Fruit fly (Drosophila melanogaster) whole organism, embryonic: Measurements from ENCODE around the gene tth.

Source experiments
- CG10209 ChIP-seq: fragments of 200-800 bp; sonication (Bioruptor generic); optimal IDR thresholded peaks from 3 replicates; lab custom pipeline; 2017; ENCODE audit warnings: missing biosample characterization, mild to moderate bottlenecking, missing genetic modification characterization, missing genetic modification reagents
- CG10366 ChIP-seq: fragments of 200-800 bp; sonication (Bioruptor generic); IDR thresholded peaks from 2 replicates; pipeline ENCODE4 v1.3.6; 2022; ENCODE audit warnings: missing biosample characterization, missing genetic modification characterization
- CG10462 ChIP-seq: fragments of 200-800 bp; sonication (Bioruptor generic); optimal IDR thresholded peaks from 2 replicates; lab custom pipeline; 2016; ENCODE audit warnings: missing biosample characterization, missing genetic modification characterization
- CG10543 ChIP-seq: fragments of 200-800 bp; sonication (Bioruptor generic); optimal IDR thresholded peaks from 3 replicates; lab custom pipeline; 2017; ENCODE audit warnings: missing biosample characterization, mild to moderate bottlenecking, missing genetic modification characterization, moderate library complexity
- CG12104 ChIP-seq: fragments of 200-800 bp; sonication (Bioruptor generic); optimal IDR thresholded peaks from 3 replicates; lab custom pipeline; 2016; ENCODE audit warnings: missing biosample characterization, missing genetic modification characterization
- CG1233 ChIP-seq: fragments of 200-800 bp; sonication (Bioruptor generic); optimal IDR thresholded peaks from 4 replicates; lab custom pipeline; 2018; ENCODE audit warnings: missing biosample characterization, mild to moderate bottlenecking, missing genetic modification characterization
- CG15073 ChIP-seq: fragments of 200-800 bp; sonication (Bioruptor generic); optimal IDR thresholded peaks from 2 replicates; lab custom pipeline; 2016; ENCODE audit warnings: missing biosample characterization, missing genetic modification characterization
- CG15696 ChIP-seq: fragments of 200-800 bp; sonication (Bioruptor generic); optimal IDR thresholded peaks from 2 replicates; lab custom pipeline; 2019; ENCODE audit warnings: missing biosample characterization, mild to moderate bottlenecking, missing genetic modification characterization, moderate library complexity
- CG1602 ChIP-seq: fragments of 200-800 bp; sonication (Bioruptor generic); optimal IDR thresholded peaks from 3 replicates; lab custom pipeline; 2016; ENCODE audit warnings: missing biosample characterization, missing genetic modification characterization
- CG1603 ChIP-seq: fragments of 200-800 bp; sonication (Bioruptor generic); optimal IDR thresholded peaks from 2 replicates; lab custom pipeline; 2019; ENCODE audit warnings: missing biosample characterization, mild to moderate bottlenecking, missing genetic modification characterization, moderate library complexity
- CG16813 ChIP-seq: fragments of 200-800 bp; sonication (Bioruptor generic); IDR thresholded peaks from 3 replicates; pipeline ENCODE4 v1.3.6; 2022; ENCODE audit warnings: missing biosample characterization, missing genetic modification characterization; ENCODE audit not compliant: partially characterized antibody
- CG16815 ChIP-seq: fragments of 200-800 bp; sonication (Bioruptor generic); optimal IDR thresholded peaks from 3 replicates; lab custom pipeline; 2017; ENCODE audit warnings: missing biosample characterization, mild to moderate bottlenecking, missing genetic modification characterization
- CG17568 ChIP-seq: fragments of 200-800 bp; sonication (Bioruptor generic); optimal IDR thresholded peaks from 2 replicates; lab custom pipeline; 2018; ENCODE audit warnings: missing biosample characterization, mild to moderate bottlenecking, missing genetic modification characterization, moderate library complexity
- CG18011 ChIP-seq: fragments of 200-800 bp; sonication (Bioruptor generic); optimal IDR thresholded peaks from 2 replicates; lab custom pipeline; 2017; ENCODE audit warnings: missing biosample characterization, missing genetic modification characterization, mild to moderate bottlenecking, moderate library complexity, missing genotype
- CG2199 ChIP-seq: fragments of 200-800 bp; sonication (Bioruptor generic); IDR thresholded peaks from 3 replicates; pipeline ENCODE4 v1.3.6; 2022; ENCODE audit warnings: missing biosample characterization, missing genetic modification characterization
- CG2678 ChIP-seq: fragments of 200-800 bp; sonication (Bioruptor generic); optimal IDR thresholded peaks from 3 replicates; lab custom pipeline; 2019; ENCODE audit warnings: missing biosample characterization, mild to moderate bottlenecking, missing genetic modification characterization, moderate library complexity
- CG30020 ChIP-seq: fragments of 200-800 bp; optimal IDR thresholded peaks from 2 replicates; lab custom pipeline; 2019; ENCODE audit warnings: missing biosample characterization, mild to moderate bottlenecking, missing genetic modification characterization, moderate library complexity
- CG32772 ChIP-seq: fragments of 200-800 bp; sonication (Bioruptor generic); IDR thresholded peaks from 2 replicates; pipeline ENCODE4 v1.3.6; 2022; ENCODE audit warnings: missing biosample characterization, missing genetic modification characterization
- CG34224 ChIP-seq: fragments of 200-800 bp; sonication (Bioruptor generic); IDR thresholded peaks from 3 replicates; pipeline ENCODE4 v1.3.6; 2022; ENCODE audit warnings: missing biosample characterization, missing genetic modification characterization; ENCODE audit not compliant: partially characterized antibody
- CG5245 ChIP-seq: fragments of 200-800 bp; sonication (Bioruptor generic); optimal IDR thresholded peaks from 3 replicates; lab custom pipeline; 2016; ENCODE audit warnings: missing biosample characterization, missing genetic modification characterization
- CG6854 ChIP-seq: fragments of 200-800 bp; sonication (Bioruptor generic); optimal IDR thresholded peaks from 3 replicates; lab custom pipeline; 2017; ENCODE audit warnings: missing biosample characterization, mild to moderate bottlenecking, missing genetic modification characterization
- CG7271 ChIP-seq: fragments of 200-800 bp; sonication (Bioruptor generic); optimal IDR thresholded peaks from 2 replicates; lab custom pipeline; 2018; ENCODE audit warnings: missing biosample characterization, mild to moderate bottlenecking, missing genetic modification characterization, moderate library complexity
- CG7556 ChIP-seq: fragments of 200-800 bp; sonication (Bioruptor generic); optimal IDR thresholded peaks from 2 replicates; lab custom pipeline; 2017; ENCODE audit warnings: missing biosample characterization, mild to moderate bottlenecking, missing genetic modification characterization
- CG7839 ChIP-seq: fragments of 200-800 bp; sonication (Bioruptor generic); optimal IDR thresholded peaks from 3 replicates; lab custom pipeline; 2018; ENCODE audit warnings: missing biosample characterization, mild to moderate bottlenecking, missing genetic modification characterization, moderate library complexity
- CG7963 ChIP-seq: fragments of 200-800 bp; sonication (Bioruptor generic); IDR thresholded peaks from 3 replicates; pipeline ENCODE4 v1.3.6; 2022; ENCODE audit warnings: missing biosample characterization, missing genetic modification characterization; ENCODE audit not compliant: partially characterized antibody
- Chrac-16 ChIP-seq: fragments of 200-800 bp; sonication (Bioruptor generic); optimal IDR thresholded peaks from 3 replicates; lab custom pipeline; 2016; ENCODE audit warnings: missing biosample characterization, missing genetic modification characterization
- D19A ChIP-seq: fragments of 200-800 bp; optimal IDR thresholded peaks from 3 replicates; lab custom pipeline; 2019; ENCODE audit warnings: missing biosample characterization, mild to moderate bottlenecking, missing genetic modification characterization, moderate library complexity
- Ets97D ChIP-seq: fragments of 200-800 bp; sonication (Bioruptor generic); optimal IDR thresholded peaks from 3 replicates; lab custom pipeline; 2016; ENCODE audit warnings: missing biosample characterization, missing genetic modification characterization
- H15 ChIP-seq: fragments of 200-800 bp; sonication (Bioruptor generic); IDR thresholded peaks from 3 replicates; pipeline ENCODE4 v1.3.6; 2022; ENCODE audit warnings: missing biosample characterization, missing genetic modification characterization
- Ptx1 ChIP-seq: fragments of 200-800 bp; sonication (Bioruptor generic); IDR thresholded peaks from 2 replicates; pipeline ENCODE4 v1.3.6; 2022; ENCODE audit warnings: missing biosample characterization, missing genetic modification characterization
- Sry-δ ChIP-seq: fragments of 200-800 bp; sonication (Bioruptor generic); optimal IDR thresholded peaks from 2 replicates; lab custom pipeline; 2016; ENCODE audit warnings: missing biosample characterization, missing genetic modification characterization
- Vsx1 ChIP-seq: fragments of 200-800 bp; sonication (Bioruptor generic); optimal IDR thresholded peaks from 2 replicates; lab custom pipeline; 2017; ENCODE audit warnings: missing biosample characterization, mild to moderate bottlenecking, missing genetic modification characterization, missing genetic modification reagents
- Xrp1 ChIP-seq: fragments of 200-800 bp; sonication (Bioruptor generic); IDR thresholded peaks from 2 replicates; pipeline ENCODE4 v1.3.6; 2022; ENCODE audit warnings: missing biosample characterization, missing genetic modification characterization
- al ChIP-seq: fragments of 200-800 bp; sonication (Bioruptor generic); IDR thresholded peaks from 2 replicates; pipeline ENCODE4 v1.3.6; 2022; ENCODE audit warnings: missing biosample characterization, missing genetic modification characterization
- az2 ChIP-seq: fragments of 200-800 bp; sonication (Bioruptor generic); optimal IDR thresholded peaks from 3 replicates; lab custom pipeline; 2016; ENCODE audit warnings: missing biosample characterization, missing genetic modification characterization
- bigmax ChIP-seq: fragments of 200-800 bp; sonication (Bioruptor generic); optimal IDR thresholded peaks from 2 replicates; lab custom pipeline; 2018; ENCODE audit warnings: missing biosample characterization, mild to moderate bottlenecking, missing genetic modification characterization
- cad ChIP-seq: fragments of >200 bp; optimal IDR thresholded peaks from 2 replicates; lab custom pipeline; 2017; ENCODE audit warnings: missing biosample characterization, missing genetic modification characterization
- ftz-f1 ChIP-seq: fragments of 200-800 bp; sonication (Bioruptor generic); optimal IDR thresholded peaks from 2 replicates; lab custom pipeline; 2016; ENCODE audit warnings: missing biosample characterization, missing genetic modification characterization
- gcm2 ChIP-seq: fragments of 200-800 bp; sonication (Bioruptor generic); optimal IDR thresholded peaks from 2 replicates; lab custom pipeline; 2016; ENCODE audit warnings: missing biosample characterization, missing genetic modification characterization
- gfzf ChIP-seq: fragments of 200-800 bp; sonication (Bioruptor generic); optimal IDR thresholded peaks from 2 replicates; lab custom pipeline; 2016; ENCODE audit warnings: missing biosample characterization, mild to moderate bottlenecking, missing genetic modification characterization, moderate library complexity
- grn ChIP-seq: fragments of 200-800 bp; sonication (Bioruptor generic); optimal IDR thresholded peaks from 3 replicates; lab custom pipeline; 2017; ENCODE audit warnings: missing biosample characterization, missing genetic modification characterization
- ham ChIP-seq: fragments of 200-800 bp; sonication (Bioruptor generic); IDR thresholded peaks from 2 replicates; pipeline ENCODE4 v1.3.6; 2022; ENCODE audit warnings: missing biosample characterization, missing genetic modification characterization
- lbe ChIP-seq: fragments of 200-800 bp; sonication (Bioruptor generic); optimal IDR thresholded peaks from 2 replicates; lab custom pipeline; 2016; ENCODE audit warnings: missing biosample characterization, mild to moderate bottlenecking, missing genetic modification characterization
- luna ChIP-seq: fragments of 200-800 bp; sonication (Bioruptor generic); optimal IDR thresholded peaks from 2 replicates; lab custom pipeline; 2016; ENCODE audit warnings: missing biosample characterization, missing genetic modification characterization
- oc ChIP-seq: fragments of 200-800 bp; sonication (Bioruptor generic); optimal IDR thresholded peaks from 2 replicates; lab custom pipeline; 2018; ENCODE audit warnings: missing biosample characterization, mild to moderate bottlenecking, missing genetic modification characterization, moderate library complexity
- sisA ChIP-seq: fragments of 200-800 bp; sonication (Bioruptor generic); IDR thresholded peaks from 2 replicates; pipeline ENCODE4 v1.3.6; 2022; ENCODE audit warnings: missing biosample characterization, missing genetic modification characterization
- slbo ChIP-seq: fragments of 200-800 bp; sonication (Bioruptor generic); IDR thresholded peaks from 2 replicates; pipeline ENCODE4 v1.3.6; 2022; ENCODE audit warnings: missing biosample characterization, missing genetic modification characterization
- sob ChIP-seq: fragments of 200-800 bp; sonication (Bioruptor generic); IDR thresholded peaks from 2 replicates; pipeline ENCODE4 v1.3.6; 2022; ENCODE audit warnings: missing biosample characterization, missing genetic modification characterization
- toy ChIP-seq: fragments of 200-800 bp; sonication (Bioruptor generic); IDR thresholded peaks from 2 replicates; pipeline ENCODE4 v1.3.6; 2022; ENCODE audit warnings: missing biosample characterization, missing genetic modification characterization
- z ChIP-seq: fragments of 200-800 bp; sonication (Bioruptor generic); IDR thresholded peaks from 3 replicates; pipeline ENCODE4 v1.3.6; 2022; ENCODE audit warnings: missing biosample characterization, missing genetic modification characterization

The tth gene

dm6 chrX:13616417-13617050 is at the start of gene tth, which contains the start of gene Tango2 (continued):
- TF ChIP-seq Chrac-16 (peak; percentile 60), CG10209 (GFP tag; lab: Kevin White, UChicago) (peak; percentile 59), CG16813 (GFP tag; lab: Robert Waterston, UW) (peak; percentile 62; the same call in 2 of the 3 replicates), sob (GFP tag; lab: Robert Waterston, UW) (peak; percentile 75), CG12104 (GFP tag; lab: Kevin White, UChicago) (no peak), CG18011 (GFP tag; lab: Kevin White, UChicago) (peak; percentile 28), Vsx1 (GFP tag; lab: Kevin White, UChicago) (no peak), CG10366 (GFP tag; lab: Robert Waterston, UW) (peak; percentile 71), slbo (GFP tag; lab: Robert Waterston, UW) (peak; percentile 89), Xrp1 (GFP tag; lab: Robert Waterston, UW) (peak; percentile 82), CG7556 (GFP tag; lab: Kevin White, UChicago) (peak; percentile 68), CG5245 (peak; percentile 27), CG34224 (GFP tag; lab: Robert Waterston, UW) (0 out of 3 replicates have a peak, but pooled peaks have one; percentile 32), grn (GFP tag; lab: Kevin White, UChicago) (peak; percentile 49), sisA (GFP tag; lab: Robert Waterston, UW) (peak; percentile 48), lbe (GFP tag; lab: Kevin White, UChicago) (peak; percentile 60), Sry-δ (GFP tag; lab: Kevin White, UChicago) (peak; percentile 90), Ptx1 (GFP tag; lab: Robert Waterston, UW) (peak; percentile 77), luna (GFP tag; lab: Kevin White, UChicago) (no peak), gfzf (GFP tag; lab: Kevin White, UChicago) (peak; percentile 89), bigmax (peak; percentile 63), CG7271 (tag; lab: Kevin White, UChicago) (no peak), D19A (tag; lab: Kevin White, UChicago) (peak; percentile 51), oc (tag; lab: Kevin White, UChicago) (no peak), CG16815 (GFP tag; lab: Kevin White, UChicago) (peak; percentile 59), z (GFP tag; lab: Robert Waterston, UW) (no peak; the same call in 2 of the 3 replicates), CG2199 (GFP tag; lab: Robert Waterston, UW) (no peak), az2 (GFP tag; lab: Kevin White, UChicago) (peak; percentile 91), CG17568 (GFP tag; lab: Kevin White, UChicago) (no peak), ham (GFP tag; lab: Robert Waterston, UW) (peak; percentile 44; the same call in 1 of the 2 replicates), gcm2 (no peak), CG7839 (tag; lab: Kevin White, UChicago) (peak; percentile 80), CG10543 (GFP tag; lab: Kevin White, UChicago) (peak; percentile 66), CG1602 (peak; percentile 75), al (GFP tag; lab: Robert Waterston, UW) (peak; percentile 70), CG6854 (GFP tag; lab: Kevin White, UChicago) (no peak), ftz-f1 (GFP tag; lab: Kevin White, UChicago) (no peak), CG15696 (tag; lab: Kevin White, UChicago) (peak; percentile 74), Ets97D (GFP tag; lab: Kevin White, UChicago) (peak; percentile 59), CG1603 (tag; lab: Kevin White, UChicago) (peak; percentile 41), CG10462 (GFP tag; lab: Kevin White, UChicago) (peak; percentile 58), CG1233 (GFP tag; lab: Kevin White, UChicago) (peak; percentile 78), H15 (0 out of 3 replicates have a peak, but pooled peaks have one; percentile 28), CG30020 (tag; lab: Kevin White, UChicago) (peak; percentile 58), CG7963 (GFP tag; lab: Robert Waterston, UW) (no peak), toy (GFP tag; lab: Robert Waterston, UW) (no peak), cad (GFP tag; lab: Kevin White, UChicago) (no peak), CG32772 (GFP tag; lab: Robert Waterston, UW) (0 out of 2 replicates have a peak, but pooled peaks have one; percentile 39), CG2678 (tag; lab: Kevin White, UChicago) (peak; percentile 87), CG15073 (GFP tag; lab: Kevin White, UChicago) (no peak)
